Fruit fly (Drosophila melanogaster) whole organism, embryonic: Measurements from ENCODE around the gene RpS5b.

Source experiments
- CG10267 ChIP-seq: fragments of 200-800 bp; sonication (Bioruptor generic); optimal IDR thresholded peaks from 2 replicates; lab custom pipeline; 2018; ENCODE audit warnings: missing biosample characterization, mild to moderate bottlenecking, missing genetic modification characterization, moderate library complexity
- CG10462 ChIP-seq: fragments of 200-800 bp; sonication (Bioruptor generic); optimal IDR thresholded peaks from 2 replicates; lab custom pipeline; 2016; ENCODE audit warnings: missing biosample characterization, missing genetic modification characterization
- CG10543 ChIP-seq: fragments of 200-800 bp; sonication (Bioruptor generic); optimal IDR thresholded peaks from 3 replicates; lab custom pipeline; 2017; ENCODE audit warnings: missing biosample characterization, mild to moderate bottlenecking, missing genetic modification characterization, moderate library complexity
- CG11085 ChIP-seq: fragments of 200-800 bp; sonication (Bioruptor generic); IDR thresholded peaks from 2 replicates; pipeline ENCODE4 v1.3.6; 2022; ENCODE audit warnings: missing biosample characterization, missing genetic modification characterization
- CG11560 ChIP-seq: fragments of 200-800 bp; sonication (Bioruptor generic); IDR thresholded peaks from 3 replicates; pipeline ENCODE4 v1.3.6; 2022; ENCODE audit warnings: missing biosample characterization, missing genetic modification characterization
- CG12155 ChIP-seq: fragments of 200-800 bp; sonication (Bioruptor generic); optimal IDR thresholded peaks from 3 replicates; lab custom pipeline; 2016; ENCODE audit warnings: missing biosample characterization, missing genetic modification characterization
- CG12299 ChIP-seq: fragments of 200-800 bp; sonication (Bioruptor generic); optimal IDR thresholded peaks from 2 replicates; lab custom pipeline; 2018; ENCODE audit warnings: missing biosample characterization, mild to moderate bottlenecking, missing genetic modification characterization
- CG13287 ChIP-seq: fragments of 200-800 bp; sonication (Bioruptor generic); IDR thresholded peaks from 2 replicates; pipeline ENCODE4 v1.3.6; 2022; ENCODE audit warnings: missing biosample characterization, missing genetic modification characterization; ENCODE audit not compliant: partially characterized antibody
- CG16779 ChIP-seq: fragments of 200-800 bp; sonication (Bioruptor generic); IDR thresholded peaks from 2 replicates; pipeline ENCODE4 v1.3.6; 2022; ENCODE audit warnings: missing biosample characterization, missing genetic modification characterization
- CG17829 ChIP-seq: fragments of 200-800 bp; optimal IDR thresholded peaks from 2 replicates; lab custom pipeline; 2019; ENCODE audit warnings: missing biosample characterization, mild to moderate bottlenecking, missing genetic modification characterization, moderate library complexity
- CG18011 ChIP-seq: fragments of 200-800 bp; sonication (Bioruptor generic); optimal IDR thresholded peaks from 2 replicates; lab custom pipeline; 2017; ENCODE audit warnings: missing biosample characterization, missing genetic modification characterization, mild to moderate bottlenecking, moderate library complexity, missing genotype
- CG18262 ChIP-seq: fragments of 200-800 bp; optimal IDR thresholded peaks from 3 replicates; lab custom pipeline; 2019; ENCODE audit warnings: missing biosample characterization, mild to moderate bottlenecking, missing genetic modification characterization, moderate library complexity
- CG2199 ChIP-seq: fragments of 200-800 bp; sonication (Bioruptor generic); IDR thresholded peaks from 3 replicates; pipeline ENCODE4 v1.3.6; 2022; ENCODE audit warnings: missing biosample characterization, missing genetic modification characterization
- CG2678 ChIP-seq: fragments of 200-800 bp; sonication (Bioruptor generic); optimal IDR thresholded peaks from 3 replicates; lab custom pipeline; 2019; ENCODE audit warnings: missing biosample characterization, mild to moderate bottlenecking, missing genetic modification characterization, moderate library complexity
- CG30020 ChIP-seq: fragments of 200-800 bp; optimal IDR thresholded peaks from 2 replicates; lab custom pipeline; 2019; ENCODE audit warnings: missing biosample characterization, mild to moderate bottlenecking, missing genetic modification characterization, moderate library complexity
- CG42726 ChIP-seq: fragments of 200-800 bp; sonication (Bioruptor generic); IDR thresholded peaks from 2 replicates; pipeline ENCODE4 v1.3.6; 2022; ENCODE audit warnings: missing biosample characterization, missing genetic modification characterization; ENCODE audit not compliant: partially characterized antibody
- CG4617 ChIP-seq: fragments of 200-800 bp; sonication (Bioruptor generic); optimal IDR thresholded peaks from 3 replicates; lab custom pipeline; 2016; ENCODE audit warnings: missing biosample characterization, missing genetic modification characterization, borderline replicate concordance
- CG5245 ChIP-seq: fragments of 200-800 bp; sonication (Bioruptor generic); optimal IDR thresholded peaks from 3 replicates; lab custom pipeline; 2016; ENCODE audit warnings: missing biosample characterization, missing genetic modification characterization
- CG6272 ChIP-seq: fragments of 200-800 bp; sonication (Bioruptor generic); IDR thresholded peaks from 2 replicates; pipeline ENCODE4 v1.3.6; 2022; ENCODE audit warnings: missing biosample characterization, missing genetic modification characterization
- CG8924 ChIP-seq: fragments of 200-800 bp; optimal IDR thresholded peaks from 3 replicates; lab custom pipeline; 2019; ENCODE audit warnings: missing biosample characterization, mild to moderate bottlenecking, missing genetic modification characterization, moderate library complexity
- CG9727 ChIP-seq: fragments of 200-800 bp; sonication (Bioruptor generic); optimal IDR thresholded peaks from 3 replicates; lab custom pipeline; 2017; ENCODE audit warnings: missing biosample characterization, mild to moderate bottlenecking, missing genetic modification characterization
- CTCF ChIP-seq: fragments of 200-800 bp; sonication (Bioruptor generic); optimal IDR thresholded peaks from 2 replicates; lab custom pipeline; 2017; ENCODE audit warnings: missing biosample characterization, mild to moderate bottlenecking, missing genetic modification characterization, moderate library complexity
- Ets97D ChIP-seq: fragments of 200-800 bp; sonication (Bioruptor generic); optimal IDR thresholded peaks from 3 replicates; lab custom pipeline; 2016; ENCODE audit warnings: missing biosample characterization, missing genetic modification characterization
- Fer1 ChIP-seq: fragments of 200-800 bp; sonication (Bioruptor generic); optimal IDR thresholded peaks from 2 replicates; lab custom pipeline; 2017; ENCODE audit warnings: missing biosample characterization, mild to moderate bottlenecking, missing genetic modification characterization
- GATAe ChIP-seq: fragments of 200-800 bp; sonication (Bioruptor generic); conservative IDR thresholded peaks from 2 replicates; pipeline ENCODE4 v1.3.6; 2022; ENCODE audit warnings: missing biosample characterization, missing genetic modification characterization
- MBD-R2 ChIP-seq: fragments of 200-800 bp; sonication (Bioruptor generic); IDR thresholded peaks from 2 replicates; pipeline ENCODE4 v1.3.6; 2022; ENCODE audit warnings: missing biosample characterization, missing genetic modification characterization
- Mad ChIP-seq: fragments of 200-800 bp; sonication (Bioruptor generic); optimal IDR thresholded peaks from 2 replicates; lab custom pipeline; 2016; ENCODE audit warnings: missing biosample characterization, missing genetic modification characterization
- Neu2 ChIP-seq: fragments of 200-800 bp; sonication (Bioruptor generic); optimal IDR thresholded peaks from 3 replicates; lab custom pipeline; 2016; ENCODE audit warnings: missing biosample characterization, missing genetic modification characterization, borderline replicate concordance
- Tbp ChIP-seq: fragments of >200 bp; optimal IDR thresholded peaks from 2 replicates; lab custom pipeline; 2018; ENCODE audit warnings: missing biosample characterization, missing genetic modification characterization
- ara ChIP-seq: fragments of 200-800 bp; sonication (Bioruptor generic); IDR thresholded peaks from 2 replicates; pipeline ENCODE4 v1.3.6; 2022; ENCODE audit warnings: missing biosample characterization, missing genetic modification characterization
- bbx ChIP-seq: fragments of 200-800 bp; sonication (Bioruptor generic); IDR thresholded peaks from 2 replicates; pipeline ENCODE4 v1.3.6; 2022; ENCODE audit warnings: missing biosample characterization, missing genetic modification characterization; ENCODE audit not compliant: partially characterized antibody
- ci ChIP-seq: fragments of 200-800 bp; sonication (Bioruptor generic); IDR thresholded peaks from 3 replicates; pipeline ENCODE4 v1.3.6; 2022; ENCODE audit warnings: missing biosample characterization, missing genetic modification characterization
- corto ChIP-seq: fragments of 200-800 bp; sonication (Bioruptor generic); optimal IDR thresholded peaks from 2 replicates; lab custom pipeline; 2016; ENCODE audit warnings: missing biosample characterization, mild to moderate bottlenecking, missing genetic modification characterization, moderate library complexity
- croc ChIP-seq: fragments of 200-800 bp; sonication (Bioruptor generic); conservative IDR thresholded peaks from 3 replicates; pipeline ENCODE4 v1.3.6; 2022; ENCODE audit warnings: missing biosample characterization, missing genetic modification characterization
- da ChIP-seq: fragments of 200-800 bp; sonication (Bioruptor generic); optimal IDR thresholded peaks from 2 replicates; lab custom pipeline; 2016; ENCODE audit warnings: missing biosample characterization, missing genetic modification characterization
- dimm ChIP-seq: fragments of 200-800 bp; sonication (Bioruptor generic); IDR thresholded peaks from 2 replicates; pipeline ENCODE4 v1.3.6; 2022; ENCODE audit warnings: missing biosample characterization, missing genetic modification characterization
- dmrt11E ChIP-seq: fragments of 200-800 bp; sonication (Bioruptor generic); optimal IDR thresholded peaks from 3 replicates; lab custom pipeline; 2018; ENCODE audit warnings: missing biosample characterization, mild to moderate bottlenecking, missing genetic modification characterization, moderate library complexity
- fd102C ChIP-seq: fragments of 200-800 bp; sonication (Bioruptor generic); optimal IDR thresholded peaks from 2 replicates; lab custom pipeline; 2018; ENCODE audit warnings: missing biosample characterization, mild to moderate bottlenecking, missing genetic modification characterization, moderate library complexity
- gem ChIP-seq: fragments of 200-800 bp; sonication (Bioruptor generic); optimal IDR thresholded peaks from 2 replicates; lab custom pipeline; 2019; ENCODE audit warnings: missing biosample characterization, mild to moderate bottlenecking, missing genetic modification characterization, moderate library complexity
- lilli ChIP-seq: fragments of 200-800 bp; sonication (Bioruptor generic); optimal IDR thresholded peaks from 3 replicates; lab custom pipeline; 2016; ENCODE audit warnings: missing biosample characterization, missing genetic modification characterization
- lola ChIP-seq, 3 experiments: fragments of >200 bp in 2 of 3; fragments of 200-800 bp in 1 of 3; sonication (Bioruptor generic) in 1 of 3; optimal IDR thresholded peaks; 2 replicates each; lab custom pipeline; 2017 to 2019; ENCODE audit warnings: missing biosample characterization in 3 of 3, missing genetic modification characterization in 3 of 3, mild to moderate bottlenecking in 1 of 3, moderate library complexity in 1 of 3
- mam ChIP-seq: fragments of 200-800 bp; sonication (Bioruptor generic); optimal IDR thresholded peaks from 3 replicates; lab custom pipeline; 2016; ENCODE audit warnings: missing biosample characterization, missing genetic modification characterization
- nom ChIP-seq: fragments of 200-800 bp; sonication (Bioruptor generic); optimal IDR thresholded peaks from 2 replicates; lab custom pipeline; 2017; ENCODE audit warnings: missing biosample characterization, missing genetic modification characterization, mild to moderate bottlenecking, moderate library complexity, missing genetic modification reagents
- pho ChIP-seq: fragments of 200-800 bp; sonication (Bioruptor generic); optimal IDR thresholded peaks from 2 replicates; lab custom pipeline; 2016; ENCODE audit warnings: missing biosample characterization, missing genetic modification characterization
- psq ChIP-seq: fragments of 200-800 bp; sonication (Bioruptor generic); optimal IDR thresholded peaks from 2 replicates; lab custom pipeline; 2017; ENCODE audit warnings: missing biosample characterization, missing genetic modification characterization
- row ChIP-seq: fragments of 200-800 bp; sonication (Bioruptor generic); IDR thresholded peaks from 3 replicates; pipeline ENCODE4 v1.3.6; 2022; ENCODE audit warnings: missing biosample characterization, missing genetic modification characterization
- sna ChIP-seq: fragments of 200-800 bp; sonication (Bioruptor generic); IDR thresholded peaks from 2 replicates; pipeline ENCODE4 v1.3.6; 2022; ENCODE audit warnings: missing biosample characterization, missing genetic modification characterization; ENCODE audit not compliant: partially characterized antibody
- tll ChIP-seq, 2 experiments: fragments of 200-800 bp in 1 of 2; fragments of >200 bp in 1 of 2; sonication (Bioruptor generic) in 1 of 2; optimal IDR thresholded peaks; 2 replicates each; lab custom pipeline; 2017 to 2019; ENCODE audit warnings: missing biosample characterization in 2 of 2, missing genetic modification characterization in 2 of 2, mild to moderate bottlenecking in 1 of 2, moderate library complexity in 1 of 2
- twi ChIP-seq: fragments of 200-800 bp; optimal IDR thresholded peaks from 2 replicates; lab custom pipeline; 2019; ENCODE audit warnings: missing biosample characterization, mild to moderate bottlenecking, missing genetic modification characterization, moderate library complexity
- unpg ChIP-seq: fragments of 200-800 bp; sonication (Bioruptor generic); optimal IDR thresholded peaks from 3 replicates; lab custom pipeline; 2018; ENCODE audit warnings: missing biosample characterization, mild to moderate bottlenecking, missing genetic modification characterization, moderate library complexity

RpS5b gene

dm6 chr3R:14903837-14904431, 2.6 kb upstream of the RpS5b start, which contains the start of gene VhaPPA1-1 (continued):
- TF ChIP-seq Tbp (GFP tag; lab: Kevin White, UChicago) = peak; percentile 51
- no peak for TF ChIP-seq CG10543 (GFP tag; lab: Kevin White, UChicago)
- peak; percentile 65 for TF ChIP-seq CG17829
- 0 out of 2 replicates have a peak, but pooled peaks have one; percentile 20 for TF ChIP-seq bbx (GFP tag; lab: Robert Waterston, UW)
- TF ChIP-seq CTCF (GFP tag; lab: Kevin White, UChicago) = peak; percentile 37
- TF ChIP-seq Fer1 (GFP tag; lab: Kevin White, UChicago) = peak; percentile 17
- no peak for TF ChIP-seq CG6272 (GFP tag; lab: Robert Waterston, UW)
- TF ChIP-seq dimm (GFP tag; lab: Robert Waterston, UW) = no peak
- peak in 1 of 3 experiments; percentile 42 for TF ChIP-seq lola (GFP tag; optimal IDR thresholded peaks at IDR 0.05; lab: Kevin White, UChicago)
- peak; percentile 41 for TF ChIP-seq CG4617 (GFP tag; lab: Kevin White, UChicago)
- TF ChIP-seq Ets97D (GFP tag; lab: Kevin White, UChicago) = peak; percentile 84
- TF ChIP-seq dmrt11E (tag; lab: Kevin White, UChicago) = peak; percentile 27
- no peak for TF ChIP-seq CG2199 (GFP tag; lab: Robert Waterston, UW)
- TF ChIP-seq CG10462 = no peak
- TF ChIP-seq da (GFP tag; lab: Kevin White, UChicago) = no peak
- no peak for TF ChIP-seq CG42726 (GFP tag; lab: Robert Waterston, UW)
- TF ChIP-seq Mad (GFP tag; lab: Kevin White, UChicago) = no peak
- TF ChIP-seq gem (tag; lab: Kevin White, UChicago) = peak; percentile 36
- peak; percentile 6 for TF ChIP-seq unpg (GFP tag; lab: Kevin White, UChicago)
- no peak for TF ChIP-seq CG18262 (tag; lab: Kevin White, UChicago)
- TF ChIP-seq ci (GFP tag; lab: Robert Waterston, UW) = 0 out of 3 replicates have a peak, but pooled peaks have one; percentile 38
- TF ChIP-seq row = peak; percentile 83
- peak; percentile 99 for TF ChIP-seq CG11560 (tag; lab: Robert Waterston, UW)
- TF ChIP-seq mam = peak; percentile 18
- TF ChIP-seq CG13287 (GFP tag; lab: Robert Waterston, UW) = peak; percentile 36
- no peak for TF ChIP-seq Neu2 (GFP tag; lab: Kevin White, UChicago)
- TF ChIP-seq pho = no peak
- peak; percentile 49 for TF ChIP-seq CG2678 (tag; lab: Kevin White, UChicago)
- peak; percentile 21 for TF ChIP-seq CG12299 (tag; lab: Kevin White, UChicago)
- peak; percentile 32 for TF ChIP-seq CG9727 (GFP tag; lab: Kevin White, UChicago)
- TF ChIP-seq MBD-R2 = peak; percentile 44; the same call in 1 of the 2 replicates
- no peak for TF ChIP-seq fd102C (GFP tag; lab: Kevin White, UChicago)
- no peak for TF ChIP-seq ara (GFP tag; lab: Robert Waterston, UW)
- no peak for TF ChIP-seq CG12155
- TF ChIP-seq croc (GFP tag; lab: Robert Waterston, UW) = no peak
- TF ChIP-seq CG11085 (GFP tag; lab: Robert Waterston, UW) = no peak
- peak; percentile 65 for TF ChIP-seq CG30020 (tag; lab: Kevin White, UChicago)
- 0 out of 2 replicates have a peak, but pooled peaks have one; percentile 33 for TF ChIP-seq sna (GFP tag; lab: Robert Waterston, UW)
- no peak for TF ChIP-seq corto (GFP tag; lab: Kevin White, UChicago)
- TF ChIP-seq CG8924 (tag; lab: Kevin White, UChicago) = peak; percentile 17
- peak; percentile 50 for TF ChIP-seq twi (tag; lab: Kevin White, UChicago)
- peak; percentile 17 for TF ChIP-seq CG18011
- no peak for TF ChIP-seq CG5245 (GFP tag; lab: Kevin White, UChicago)
- TF ChIP-seq psq = no peak
- peak; percentile 41 to 99 for TF ChIP-seq tll (GFP tag; optimal IDR thresholded peaks at IDR 0.05; lab: Kevin White, UChicago)
- peak; percentile 22 for TF ChIP-seq lilli (GFP tag; lab: Kevin White, UChicago)
- peak; percentile 21 for TF ChIP-seq nom
- no peak for TF ChIP-seq GATAe
- TF ChIP-seq CG16779 (GFP tag; lab: Robert Waterston, UW) = no peak
- TF ChIP-seq CG10267 = peak; percentile 66
